Worm (Caenorhabditis elegans) whole organism, L3 larva: ENCODE data around the gene nsph-3.2.
A peak's percentile ranks its signal among the peaks of the same experiment; 100 is the strongest.

Source experiments
- R02D3.7 ChIP-seq: fragments of 150-350 bp; optimal IDR thresholded peaks from 2 replicates; lab custom pipeline; 2014; ENCODE audit warnings: missing biosample characterization, missing genetic modification characterization
- ZK546.5 ChIP-seq: sonication (generic microtip); optimal IDR thresholded peaks from 2 replicates; lab custom pipeline; 2017; ENCODE audit warnings: missing biosample characterization, missing genetic modification characterization
- aly-2 ChIP-seq: fragments of 150-350 bp; optimal IDR thresholded peaks from 2 replicates; lab custom pipeline; 2014; ENCODE audit warnings: missing biosample characterization, missing genetic modification characterization
- ama-1 ChIP-seq: fragments of 150-350 bp; optimal IDR thresholded peaks from 2 replicates; lab custom pipeline; 2018
- ceh-16 ChIP-seq: sonication (generic microtip); optimal IDR thresholded peaks from 2 replicates; lab custom pipeline; 2017; ENCODE audit warnings: missing biosample characterization, missing genetic modification characterization
- ceh-28 ChIP-seq: fragments of 150-350 bp; optimal IDR thresholded peaks from 2 replicates; lab custom pipeline; 2014; ENCODE audit warnings: missing biosample characterization, missing genetic modification reagents, missing genetic modification characterization
- ceh-82 ChIP-seq: fragments of 150-350 bp; optimal IDR thresholded peaks from 2 replicates; lab custom pipeline; 2014; ENCODE audit warnings: missing biosample characterization, missing genetic modification characterization
- ceh-9 ChIP-seq: sonication (generic microtip); optimal IDR thresholded peaks from 2 replicates; lab custom pipeline; 2018; ENCODE audit warnings: missing biosample characterization, missing genetic modification characterization
- daf-12 ChIP-seq: fragments of 150-350 bp; optimal IDR thresholded peaks from 2 replicates; lab custom pipeline; 2014; ENCODE audit warnings: missing biosample characterization, missing genetic modification reagents, missing genetic modification characterization
- egl-27 ChIP-seq: sonication (generic microtip); optimal IDR thresholded peaks from 4 replicates; lab custom pipeline; 2017; ENCODE audit warnings: missing biosample characterization, missing genetic modification reagents, missing genetic modification characterization
- egl-5 ChIP-seq: fragments of 150-350 bp; optimal IDR thresholded peaks from 2 replicates; lab custom pipeline; 2017; ENCODE audit warnings: missing biosample characterization, missing genetic modification reagents, missing genetic modification characterization, inconsistent platforms
- elt-1 ChIP-seq: fragments of 150-350 bp; optimal IDR thresholded peaks from 2 replicates; lab custom pipeline; 2014; ENCODE audit warnings: missing biosample characterization, missing genetic modification characterization
- elt-2 ChIP-seq: sonication (generic microtip); optimal IDR thresholded peaks from 2 replicates; lab custom pipeline; 2016; ENCODE audit warnings: missing genetic modification reagents, mild to moderate bottlenecking, missing genetic modification characterization, missing compliant biosample characterization
- elt-3 ChIP-seq, 3 experiments: fragments of 150-350 bp in 1 of 3; sonication (generic microtip) in 2 of 3; optimal IDR thresholded peaks; 2 replicates in 2 of 3; 4 replicates in 1 of 3; lab custom pipeline; 2014 to 2017; ENCODE audit warnings: missing biosample characterization in 3 of 3, missing genetic modification characterization in 3 of 3
- eor-1 ChIP-seq, 2 experiments: fragments of 150-350 bp; optimal IDR thresholded peaks; 2 replicates each; lab custom pipeline; 2014 to 2018; ENCODE audit warnings: missing biosample characterization in 2 of 2, missing genetic modification characterization in 2 of 2
- fkh-2 ChIP-seq: fragments of 150-350 bp; optimal IDR thresholded peaks from 2 replicates; lab custom pipeline; 2014; ENCODE audit warnings: missing biosample characterization, missing genetic modification reagents, missing genetic modification characterization
- fos-1 ChIP-seq: fragments of 150-350 bp; optimal IDR thresholded peaks from 2 replicates; lab custom pipeline; 2014; ENCODE audit warnings: missing biosample characterization, missing genetic modification characterization
- hmg-11 ChIP-seq: sonication (generic microtip); optimal IDR thresholded peaks from 2 replicates; lab custom pipeline; 2016; ENCODE audit warnings: missing genetic modification characterization, missing compliant biosample characterization
- jun-1 ChIP-seq: fragments of 150-350 bp; optimal IDR thresholded peaks from 2 replicates; lab custom pipeline; 2014; ENCODE audit warnings: missing biosample characterization, missing genetic modification reagents, missing genetic modification characterization
- lin-39 ChIP-seq: fragments of 150-350 bp; optimal IDR thresholded peaks from 2 replicates; lab custom pipeline; 2018; ENCODE audit warnings: missing biosample characterization, missing genetic modification reagents, missing genetic modification characterization
- mdl-1 ChIP-seq: fragments of 150-350 bp; optimal IDR thresholded peaks from 2 replicates; lab custom pipeline; 2014; ENCODE audit warnings: missing biosample characterization, missing genetic modification characterization
- nhr-11 ChIP-seq: fragments of 150-350 bp; optimal IDR thresholded peaks from 2 replicates; lab custom pipeline; 2014; ENCODE audit warnings: missing biosample characterization, missing genetic modification characterization
- nhr-12 ChIP-seq: fragments of 150-350 bp; optimal IDR thresholded peaks from 2 replicates; lab custom pipeline; 2014; ENCODE audit warnings: missing biosample characterization, missing genetic modification characterization
- nhr-23 ChIP-seq: fragments of 150-350 bp; optimal IDR thresholded peaks from 2 replicates; lab custom pipeline; 2014; ENCODE audit warnings: missing biosample characterization, missing genetic modification reagents, missing genetic modification characterization
- nhr-25 ChIP-seq: sonication (generic microtip); optimal IDR thresholded peaks from 2 replicates; lab custom pipeline; 2017; ENCODE audit warnings: missing biosample characterization, missing genetic modification characterization
- nhr-43 ChIP-seq: sonication (generic microtip); optimal IDR thresholded peaks from 2 replicates; lab custom pipeline; 2016; ENCODE audit warnings: mild to moderate bottlenecking, missing genetic modification characterization, missing compliant biosample characterization; ENCODE audit not compliant: poor library complexity, severe bottlenecking
- nhr-67 ChIP-seq: fragments of 150-350 bp; optimal IDR thresholded peaks from 2 replicates; lab custom pipeline; 2014; ENCODE audit warnings: missing biosample characterization, missing genetic modification characterization
- nhr-76 ChIP-seq: fragments of 150-350 bp; sonication (generic microtip); optimal IDR thresholded peaks from 5 replicates; lab custom pipeline; 2014; ENCODE audit warnings: missing biosample characterization, missing genetic modification characterization
- nhr-77 ChIP-seq: fragments of 150-350 bp; optimal IDR thresholded peaks from 2 replicates; lab custom pipeline; 2014; ENCODE audit warnings: missing biosample characterization, missing genetic modification characterization
- pha-4 ChIP-seq: fragments of 150-350 bp; optimal IDR thresholded peaks from 2 replicates; lab custom pipeline; 2014; ENCODE audit warnings: missing biosample characterization, missing genetic modification reagents, missing genetic modification characterization
- pqm-1 ChIP-seq: fragments of 150-350 bp; optimal IDR thresholded peaks from 2 replicates; lab custom pipeline; 2017; ENCODE audit warnings: missing biosample characterization, missing genetic modification characterization, inconsistent platforms
- sea-2 ChIP-seq: fragments of 150-350 bp; sonication (generic microtip); optimal IDR thresholded peaks from 4 replicates; lab custom pipeline; 2014; ENCODE audit warnings: missing biosample characterization, missing genetic modification reagents, missing genetic modification characterization
- skn-1 ChIP-seq: fragments of 150-350 bp; optimal IDR thresholded peaks from 2 replicates; lab custom pipeline; 2014; ENCODE audit warnings: missing biosample characterization, missing genetic modification characterization
- snpc-4 ChIP-seq: fragments of 150-350 bp; optimal IDR thresholded peaks from 2 replicates; lab custom pipeline; 2014; ENCODE audit warnings: missing biosample characterization, missing genetic modification characterization
- tbx-2 ChIP-seq: sonication (generic microtip); optimal IDR thresholded peaks from 2 replicates; lab custom pipeline; 2016; ENCODE audit warnings: mild to moderate bottlenecking, missing genetic modification characterization, missing compliant biosample characterization
- unc-39 ChIP-seq: sonication (generic microtip); optimal IDR thresholded peaks from 4 replicates; lab custom pipeline; 2017; ENCODE audit warnings: missing biosample characterization, missing genetic modification characterization
- unc-62 ChIP-seq: fragments of 150-350 bp; sonication (generic microtip); optimal IDR thresholded peaks from 4 replicates; lab custom pipeline; 2014; ENCODE audit warnings: missing biosample characterization, missing genetic modification reagents, missing genetic modification characterization
- zag-1 ChIP-seq: fragments of 150-350 bp; optimal IDR thresholded peaks from 2 replicates; lab custom pipeline; 2014; ENCODE audit warnings: missing biosample characterization, missing genetic modification characterization
- ztf-11 ChIP-seq: fragments of 150-350 bp; optimal IDR thresholded peaks from 2 replicates; lab custom pipeline; 2014; ENCODE audit warnings: missing biosample characterization, missing genetic modification characterization
- ztf-4 ChIP-seq: fragments of 150-350 bp; optimal IDR thresholded peaks from 2 replicates; lab custom pipeline; 2014; ENCODE audit warnings: missing biosample characterization, missing genetic modification characterization

The nsph-3.2 gene

ce11 chrIV:10144909-10145308, 32.2 kb downstream of the nsph-3.2 start:
- TF ChIP-seq nhr-23 (tag; lab: Kevin White, UChicago) (no peak), unc-39 (no peak), skn-1 (no peak), jun-1 (tag; lab: Kevin White, UChicago) (no peak), eor-1 (tag; optimal IDR thresholded peaks at IDR 0.05; lab: Kevin White, UChicago) (no peak), hmg-11 (tag; lab: Kevin White, UChicago) (no peak), ama-1 (lab: Kevin White, UChicago) (no peak), nhr-12 (no peak), ztf-4 (tag; lab: Kevin White, UChicago) (no peak)
- TF ChIP-seq, all 47 proteins: peak for 0

ce11 chrIV:10146885-10147284, 34.2 kb downstream of the nsph-3.2 start, which contains the start of gene T14G10.8:
T14G10.8 (minus strand) TSS chrIV:10146985.
- no peak for TF ChIP-seq ceh-9
- no peak for TF ChIP-seq nhr-25 (tag; lab: Kevin White, UChicago)
- TF ChIP-seq fos-1 (tag; lab: Kevin White, UChicago), result no peak
- TF ChIP-seq nhr-23 (tag; lab: Kevin White, UChicago), result no peak
- no peak for TF ChIP-seq tbx-2 (tag; lab: Kevin White, UChicago)
- TF ChIP-seq daf-12, result no peak
- no peak for TF ChIP-seq ceh-16 (tag; lab: Kevin White, UChicago)
- TF ChIP-seq unc-39, result no peak
- TF ChIP-seq, all 47 proteins: peak for 0

- TF ChIP-seq ama-1 (lab: Kevin White, UChicago) (no peak), nhr-25 (tag; lab: Kevin White, UChicago) (no peak), eor-1 (tag; optimal IDR thresholded peaks at IDR 0.05; lab: Kevin White, UChicago) (no peak), egl-27 (tag; lab: Kevin White, UChicago) (no peak), unc-62 (GFP tag; lab: Kevin White, UChicago) (no peak), elt-1 (tag; lab: Kevin White, UChicago) (no peak), nhr-77 (tag; lab: Kevin White, UChicago) (no peak), nhr-12 (no peak), mdl-1 (tag; lab: Kevin White, UChicago) (no peak), nhr-11 (tag; lab: Kevin White, UChicago) (no peak), egl-5 (tag; lab: Kevin White, UChicago) (no peak), sea-2 (GFP tag; lab: Kevin White, UChicago) (no peak), elt-2 (tag; lab: Kevin White, UChicago) (no peak), nhr-43 (tag; lab: Kevin White, UChicago) (no peak)
- TF ChIP-seq, all 47 proteins: peak for 0
Measured at ce11 chrIV:10148938-10149337, 36.3 kb downstream of the nsph-3.2 start, which contains the start of gene pigs-1. pigs-1 (minus strand) TSS chrIV:10149038.

- TF ChIP-seq nhr-43 (tag; lab: Kevin White, UChicago) (no peak), pqm-1 (tag; lab: Kevin White, UChicago) (no peak), snpc-4 (tag; lab: Kevin White, UChicago) (peak; percentile 50), pha-4 (tag; lab: Kevin White, UChicago) (peak; percentile 63)
- TF ChIP-seq, all 47 proteins: peak for 2
Measured at ce11 chrIV:10150552-10151004, 37.9 kb downstream of the nsph-3.2 start, which contains the start of gene tsp-12. tsp-12 (minus strand) TSS chrIV:10150602.

- no peak for TF ChIP-seq unc-62 (GFP tag; lab: Kevin White, UChicago)
- TF ChIP-seq elt-3 (tag; optimal IDR thresholded peaks at IDR 0.05; lab: Kevin White, UChicago), result no peak
- TF ChIP-seq tbx-2 (tag; lab: Kevin White, UChicago), result no peak
- peak; percentile 19 for TF ChIP-seq pqm-1 (tag; lab: Kevin White, UChicago)
- no peak for TF ChIP-seq ztf-4 (tag; lab: Kevin White, UChicago)
- TF ChIP-seq fos-1 (tag; lab: Kevin White, UChicago), result no peak
- TF ChIP-seq mdl-1 (tag; lab: Kevin White, UChicago), result no peak
- no peak for TF ChIP-seq fkh-2 (tag; lab: Kevin White, UChicago)
- TF ChIP-seq lin-39 (tag; lab: Kevin White, UChicago), result no peak
- no peak for TF ChIP-seq nhr-76
- TF ChIP-seq elt-1 (tag; lab: Kevin White, UChicago), result no peak
- TF ChIP-seq hmg-11 (tag; lab: Kevin White, UChicago), result peak; percentile 75
- TF ChIP-seq ztf-11 (tag; lab: Kevin White, UChicago), result no peak
- no peak for TF ChIP-seq ceh-82 (tag; lab: Kevin White, UChicago)
- no peak for TF ChIP-seq nhr-12
- TF ChIP-seq zag-1, result no peak
- TF ChIP-seq nhr-23 (tag; lab: Kevin White, UChicago), result peak; percentile 63
- no peak for TF ChIP-seq nhr-67 (tag; lab: Kevin White, UChicago)
- no peak for TF ChIP-seq jun-1 (tag; lab: Kevin White, UChicago)
- no peak for TF ChIP-seq egl-27 (tag; lab: Kevin White, UChicago)
- TF ChIP-seq ZK546.5 (tag; lab: Kevin White, UChicago), result no peak
- TF ChIP-seq nhr-77 (tag; lab: Kevin White, UChicago), result no peak
- TF ChIP-seq ceh-9, result no peak
- TF ChIP-seq daf-12, result no peak
- no peak for TF ChIP-seq unc-39
- TF ChIP-seq aly-2, result no peak
- TF ChIP-seq nhr-25 (tag; lab: Kevin White, UChicago), result peak; percentile 4
- peak; percentile 66 for TF ChIP-seq pha-4 (tag; lab: Kevin White, UChicago)
- TF ChIP-seq R02D3.7 (tag; lab: Kevin White, UChicago), result no peak
- TF ChIP-seq egl-5 (tag; lab: Kevin White, UChicago), result no peak
- TF ChIP-seq eor-1 (tag; optimal IDR thresholded peaks at IDR 0.05; lab: Kevin White, UChicago), result no peak
- no peak for TF ChIP-seq ceh-28 (tag; lab: Kevin White, UChicago)
- no peak for TF ChIP-seq ama-1 (lab: Kevin White, UChicago)
- TF ChIP-seq snpc-4 (tag; lab: Kevin White, UChicago), result peak; percentile 51
- no peak for TF ChIP-seq ceh-16 (tag; lab: Kevin White, UChicago)
Measured at ce11 chrIV:10151439-10151997, 38.8 kb downstream of the nsph-3.2 start, which contains the start of gene copg-1. copg-1 (plus strand) TSS chrIV:10151947.
